Worm (Caenorhabditis elegans) whole organism, early embryonic: ENCODE results near the gene C04E6.4.

Experiments used
- B0310.2 ChIP-seq: sonication (generic microtip); optimal IDR thresholded peaks from 2 replicates; lab custom pipeline; 2016; ENCODE audit warnings: mild to moderate bottlenecking, missing genetic modification characterization, missing compliant biosample characterization
- F13C5.2 ChIP-seq: sonication (generic microtip); optimal IDR thresholded peaks from 2 replicates; lab custom pipeline; 2017; ENCODE audit warnings: mild to moderate bottlenecking, missing genetic modification characterization, inconsistent platforms, missing compliant biosample characterization
- aly-1 ChIP-seq: sonication (generic microtip); optimal IDR thresholded peaks from 2 replicates; lab custom pipeline; 2016; ENCODE audit warnings: missing genetic modification characterization, missing compliant biosample characterization
- ama-1 ChIP-seq: fragments of 150-350 bp; optimal IDR thresholded peaks from 2 replicates; lab custom pipeline; 2014
- ceh-13 ChIP-seq: fragments of 200-800 bp; sonication (Bioruptor generic); optimal IDR thresholded peaks from 2 replicates; lab custom pipeline; 2018; ENCODE audit warnings: mild to moderate bottlenecking, missing genetic modification characterization, missing compliant biosample characterization
- ceh-36 ChIP-seq: sonication (generic microtip); optimal IDR thresholded peaks from 2 replicates; lab custom pipeline; 2016; ENCODE audit warnings: missing genetic modification characterization, inconsistent platforms, missing compliant biosample characterization
- flt-1 ChIP-seq: fragments of 200-800 bp; sonication (Bioruptor generic); IDR thresholded peaks from 2 replicates; pipeline ENCODE4 v1.3.6; 2022; ENCODE audit warnings: missing genetic modification characterization, missing compliant biosample characterization
- hmg-4 ChIP-seq: fragments of 200-800 bp; sonication (Bioruptor generic); optimal IDR thresholded peaks from 2 replicates; lab custom pipeline; 2018; ENCODE audit warnings: mild to moderate bottlenecking, missing genetic modification characterization, missing compliant biosample characterization
- hnd-1 ChIP-seq: sonication (generic microtip); optimal IDR thresholded peaks from 2 replicates; lab custom pipeline; 2016; ENCODE audit warnings: missing genetic modification characterization, missing compliant biosample characterization
- pes-1 ChIP-seq: fragments of 200-800 bp; sonication (Bioruptor generic); IDR thresholded peaks from 2 replicates; pipeline ENCODE4 v1.3.6; 2022; ENCODE audit warnings: missing genetic modification reagents, missing genetic modification characterization, missing compliant biosample characterization
- scrt-1 ChIP-seq: fragments of 200-800 bp; sonication (Bioruptor generic); IDR thresholded peaks from 2 replicates; pipeline ENCODE4 v1.3.6; 2022; ENCODE audit warnings: missing genetic modification characterization, missing compliant biosample characterization
- sea-1 ChIP-seq: fragments of 200-800 bp; sonication (Bioruptor generic); conservative IDR thresholded peaks from 2 replicates; pipeline ENCODE4 v1.3.6; 2022; ENCODE audit warnings: missing genetic modification characterization, missing compliant biosample characterization
- tbx-37 ChIP-seq: fragments of 200-800 bp; sonication (Bioruptor generic); conservative IDR thresholded peaks from 2 replicates; pipeline ENCODE4 v1.3.6; 2022; ENCODE audit warnings: missing genetic modification reagents, missing genetic modification characterization, missing compliant biosample characterization

ce11 chrV:5928006-5928405 is 20.8 kb downstream of the C04E6.4 start:
- TF ChIP-seq hmg-4 (GFP tag; lab: Kevin White, UChicago) (no peak), ceh-13 (GFP tag; lab: Kevin White, UChicago) (no peak), ama-1 (no peak), hnd-1 (tag; lab: Kevin White, UChicago) (no peak), pes-1 (no peak), F13C5.2 (tag; lab: Kevin White, UChicago) (no peak), flt-1 (GFP tag; lab: Robert Waterston, UW) (no peak), tbx-37 (no peak), scrt-1 (GFP tag; lab: Robert Waterston, UW) (no peak), aly-1 (tag; lab: Kevin White, UChicago) (no peak), ceh-36 (tag; lab: Kevin White, UChicago) (no peak), B0310.2 (no peak), sea-1 (GFP tag; lab: Robert Waterston, UW) (no peak)
